Worm (Caenorhabditis elegans): ENCODE results near the gene sgca-1.

sgca-1 gene

DNA sequence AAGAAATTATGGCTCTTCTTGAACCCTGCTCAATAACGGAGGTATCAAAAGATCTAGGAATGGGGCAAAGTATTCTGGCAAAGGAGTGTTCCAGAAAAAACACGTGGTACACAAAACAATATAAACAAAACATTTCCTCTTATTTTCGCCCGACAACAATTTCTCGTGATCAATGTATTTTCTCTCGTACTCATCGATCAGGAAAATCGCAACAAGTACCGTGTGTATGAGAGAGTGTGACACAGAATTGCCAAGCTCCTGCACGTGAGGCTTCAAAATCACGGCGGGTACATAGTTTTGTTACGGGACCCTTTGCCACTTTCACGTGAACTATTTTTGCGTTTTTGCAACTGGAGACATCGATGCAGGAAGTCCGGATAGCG lies 48.4 kb downstream of the sgca-1 start:
- TF ChIP-seq ets-5 (GFP tag; IDR thresholded peaks at IDR 0.05) (no peak), lin-35 (GFP tag; optimal IDR thresholded peaks at IDR 0.05) (peak in 1 of 2 experiments; percentile 73), nhr-47 (tag; optimal IDR thresholded peaks at IDR 0.05) (peak; percentile 49), sox-4 (tag; optimal IDR thresholded peaks at IDR 0.05) (peak; percentile 12), irx-1 (tag; optimal IDR thresholded peaks at IDR 0.05) (peak; percentile 28), unc-62 (GFP tag; optimal IDR thresholded peaks at IDR 0.05) (no peak), C04F5.9 (tag; optimal IDR thresholded peaks at IDR 0.05) (peak; percentile 4), nhr-28 (tag; optimal IDR thresholded peaks at IDR 0.05) (no peak), pax-3 (tag; optimal IDR thresholded peaks at IDR 0.05) (no peak), snu-23 (GFP tag; optimal IDR thresholded peaks at IDR 0.05) (peak; percentile 85), nhr-12 (tag; optimal IDR thresholded peaks at IDR 0.05) (no peak), nhr-84 (tag; optimal IDR thresholded peaks at IDR 0.05) (no peak), ceh-63 (GFP tag; optimal IDR thresholded peaks at IDR 0.05) (no peak), ceh-82 (tag; optimal IDR thresholded peaks at IDR 0.05) (no peak), unc-98 (GFP tag; IDR thresholded peaks at IDR 0.05) (peak; percentile 42; the same call in 1 of the 2 replicates), lin-14 (GFP tag; optimal IDR thresholded peaks at IDR 0.05) (peak; percentile 85), swsn-7 (tag; optimal IDR thresholded peaks at IDR 0.05) (peak; percentile 47), hlh-17 (GFP tag; optimal IDR thresholded peaks at IDR 0.05; ENCODE audit: borderline replicate concordance) (no peak), C34B4.2 (tag; optimal IDR thresholded peaks at IDR 0.05) (no peak), F16B12.6 (tag; optimal IDR thresholded peaks at IDR 0.05) (no peak), mab-9 (GFP tag; IDR thresholded peaks at IDR 0.05) (peak; percentile 65), isw-1 (GFP tag; IDR thresholded peaks at IDR 0.05) (no peak), egl-27 (tag; optimal IDR thresholded peaks at IDR 0.05) (no peak), nhr-71 (tag; optimal IDR thresholded peaks at IDR 0.05) (peak; percentile 95), nhr-76 (tag; optimal IDR thresholded peaks at IDR 0.05) (no peak), lir-3 (tag; optimal IDR thresholded peaks at IDR 0.05; ENCODE audit: poor library complexity) (peak; percentile 80), aha-1 (tag; optimal IDR thresholded peaks at IDR 0.05) (no peak), egl-13 (tag; optimal IDR thresholded peaks at IDR 0.05) (no peak), rnt-1 (tag; optimal IDR thresholded peaks at IDR 0.05) (peak; percentile 93), unc-30 (tag; optimal IDR thresholded peaks at IDR 0.05) (no peak), nhr-77 (tag; optimal IDR thresholded peaks at IDR 0.05) (no peak), lin-39 (tag; optimal IDR thresholded peaks at IDR 0.05) (peak; percentile 83), C16A3.4 (tag; optimal IDR thresholded peaks at IDR 0.05) (peak; percentile 59), ztf-11 (tag; optimal IDR thresholded peaks at IDR 0.05) (no peak), zip-4 (GFP tag; optimal IDR thresholded peaks at IDR 0.05) (no peak), tlp-1 (tag; optimal IDR thresholded peaks at IDR 0.05) (no peak), tbx-2 (tag; optimal IDR thresholded peaks at IDR 0.05) (peak; percentile 76), ztf-4 (tag; optimal IDR thresholded peaks at IDR 0.05) (peak; percentile 56), fkh-4 (tag; optimal IDR thresholded peaks at IDR 0.05; ENCODE audit: borderline replicate concordance) (no peak), ceh-90 (tag; optimal IDR thresholded peaks at IDR 0.05) (no peak), unc-130 (tag; optimal IDR thresholded peaks at IDR 0.05) (peak; percentile 92), jun-1 (tag; optimal IDR thresholded peaks at IDR 0.05) (no peak), mdl-1 (tag; optimal IDR thresholded peaks at IDR 0.05) (peak in 1 of 2 experiments; percentile 81), lin-13 (GFP tag; optimal IDR thresholded peaks at IDR 0.05) (peak; percentile 2), mef-2 (tag; optimal IDR thresholded peaks at IDR 0.05) (peak; percentile 40), grh-1 (GFP tag; IDR thresholded peaks at IDR 0.05) (peak; percentile 67), xbp-1 (tag; optimal IDR thresholded peaks at IDR 0.05) (peak; percentile 44), nhr-19 (GFP tag; conservative IDR thresholded peaks at IDR 0.05) (peak; percentile 90), sup-37 (GFP tag; optimal IDR thresholded peaks at IDR 0.05) (peak; percentile 58), nhr-11 (tag; optimal IDR thresholded peaks at IDR 0.05) (peak; percentile 72), elt-2 (tag; optimal IDR thresholded peaks at IDR 0.05) (no peak), ceh-88 (GFP tag; IDR thresholded peaks at IDR 0.05) (peak; percentile 22; the same call in 1 of the 2 replicates), aly-2 (tag; optimal IDR thresholded peaks at IDR 0.05) (no peak)

Data from whole organism, L1 larva.